Fruit fly (Drosophila melanogaster): ENCODE data around the gene psd.

The psd gene

dm6 chr2L:5945651-5946547 lies 18.9 kb downstream of the psd start:
- TF ChIP-seq CG12769 (tag; optimal IDR thresholded peaks at IDR 0.05) (peak; percentile 81), CG15601 (tag; optimal IDR thresholded peaks at IDR 0.05) (no peak), Nf-YB (GFP tag; optimal IDR thresholded peaks at IDR 0.05) (no peak), CG1792 (GFP tag; optimal IDR thresholded peaks at IDR 0.05) (no peak), vnd (GFP tag; IDR thresholded peaks at IDR 0.05; ENCODE audit: partially characterized antibody) (no peak), cad (GFP tag; optimal IDR thresholded peaks at IDR 0.05) (no peak), Ets65A (GFP tag) (peak; percentile 45), sug (tag; optimal IDR thresholded peaks at IDR 0.05) (peak; percentile 73), ken (GFP tag; IDR thresholded peaks at IDR 0.05) (0 out of 3 replicates have a peak, but pooled peaks have one; percentile 4), CG6791 (GFP tag; IDR thresholded peaks at IDR 0.05; ENCODE audit: partially characterized antibody) (0 out of 3 replicates have a peak, but pooled peaks have one; percentile 10), chinmo (GFP tag; IDR thresholded peaks at IDR 0.05; ENCODE audit: partially characterized antibody) (peak; percentile 75; the same call in 3 of the 4 replicates), CG8388 (GFP tag; optimal IDR thresholded peaks at IDR 0.05) (no peak), B-H2 (GFP tag; optimal IDR thresholded peaks at IDR 0.05) (peak; percentile 57), danr (GFP tag; IDR thresholded peaks at IDR 0.05) (no peak), CG2199 (GFP tag; IDR thresholded peaks at IDR 0.05) (0 out of 3 replicates have a peak, but pooled peaks have one; percentile 34), gsb (GFP tag; IDR thresholded peaks at IDR 0.05) (no peak), seq (GFP tag; IDR thresholded peaks at IDR 0.05) (no peak), ftz-f1 (GFP tag; optimal IDR thresholded peaks at IDR 0.05) (peak; percentile 81), cwo (GFP tag; optimal IDR thresholded peaks at IDR 0.05) (peak; percentile 95), Hr3 (GFP tag; optimal IDR thresholded peaks at IDR 0.05) (no peak), Bteb2 (GFP tag; optimal IDR thresholded peaks at IDR 0.05) (no peak), exex (tag; optimal IDR thresholded peaks at IDR 0.05) (peak; percentile 84), Hr78 (GFP tag; optimal IDR thresholded peaks at IDR 0.05) (peak in 1 of 2 experiments; percentile 3), CG7987 (GFP tag; optimal IDR thresholded peaks at IDR 0.05) (peak; percentile 74), cato (GFP tag; optimal IDR thresholded peaks at IDR 0.05; ENCODE audit: borderline replicate concordance) (no peak), CG1602 (GFP tag; optimal IDR thresholded peaks at IDR 0.05) (no peak), Dbx (GFP tag; IDR thresholded peaks at IDR 0.05) (peak; percentile 62; the same call in 2 of the 3 replicates), dati (GFP tag; IDR thresholded peaks at IDR 0.05) (no peak), B-H1 (GFP tag; IDR thresholded peaks at IDR 0.05) (no peak), CG15073 (GFP tag; optimal IDR thresholded peaks at IDR 0.05) (no peak), cg (GFP tag; optimal IDR thresholded peaks at IDR 0.05) (no peak), vfl (GFP tag; optimal IDR thresholded peaks at IDR 0.05) (no peak), Pdp1 (GFP tag; optimal IDR thresholded peaks at IDR 0.05) (peak in 1 of 2 experiments; percentile 8), sna (GFP tag; IDR thresholded peaks at IDR 0.05; ENCODE audit: partially characterized antibody) (no peak), sim (GFP tag; IDR thresholded peaks at IDR 0.05) (no peak), Med (GFP tag) (peak; percentile 84), CG1832 (GFP tag; optimal IDR thresholded peaks at IDR 0.05) (peak; percentile 39), Opbp (GFP tag; IDR thresholded peaks at IDR 0.05; ENCODE audit: partially characterized antibody) (no peak), Eip74EF (GFP tag; optimal IDR thresholded peaks at IDR 0.05) (peak; percentile 61 to 85), emc (GFP tag; optimal IDR thresholded peaks at IDR 0.05) (peak; percentile 20), CG15479 (GFP tag; optimal IDR thresholded peaks at IDR 0.05) (no peak), CG11504 (tag; optimal IDR thresholded peaks at IDR 0.05) (no peak), CG3163 (GFP tag; optimal IDR thresholded peaks at IDR 0.05) (no peak), mirr (GFP tag; optimal IDR thresholded peaks at IDR 0.05) (peak; percentile 44), CG12155 (GFP tag; optimal IDR thresholded peaks at IDR 0.05) (no peak), trh (GFP tag; optimal IDR thresholded peaks at IDR 0.05) (no peak), CG8478 (optimal IDR thresholded peaks at IDR 0.05) (peak; percentile 43), CG3838 (GFP tag; optimal IDR thresholded peaks at IDR 0.05) (no peak)

Measured in whole organism, embryonic.